Worm (Caenorhabditis elegans): ENCODE measurements around the gene msp-49.

msp-49 gene

DNA sequence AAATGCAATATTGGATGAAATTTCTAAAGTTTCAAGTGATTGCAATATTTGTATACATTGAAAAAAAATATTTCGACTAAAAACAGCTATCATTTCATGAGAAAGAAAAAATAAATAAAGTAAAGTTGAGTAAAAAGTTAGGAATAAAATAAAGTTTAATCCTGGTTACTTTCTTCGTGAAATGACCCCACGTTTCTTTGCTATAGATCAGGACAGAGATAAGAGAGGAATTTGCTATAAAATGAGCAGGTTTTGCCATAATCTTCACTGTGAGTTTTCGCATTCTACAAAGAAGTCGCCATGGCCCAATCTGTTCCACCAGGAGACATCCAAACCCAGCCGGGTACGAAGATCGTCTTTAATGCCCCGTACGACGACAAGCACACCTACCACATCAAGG is at the start of gene msp-49:
TSS of gene msp-49 (plus strand) at position 301 of the 400 bp plus-strand sequence.
- no peak for TF ChIP-seq hlh-8 (tag; optimal IDR thresholded peaks at IDR 0.05)
- no peak for TF ChIP-seq lin-11 (tag; optimal IDR thresholded peaks at IDR 0.05)
- no peak for TF ChIP-seq zip-5 (tag; optimal IDR thresholded peaks at IDR 0.05)

DNA sequence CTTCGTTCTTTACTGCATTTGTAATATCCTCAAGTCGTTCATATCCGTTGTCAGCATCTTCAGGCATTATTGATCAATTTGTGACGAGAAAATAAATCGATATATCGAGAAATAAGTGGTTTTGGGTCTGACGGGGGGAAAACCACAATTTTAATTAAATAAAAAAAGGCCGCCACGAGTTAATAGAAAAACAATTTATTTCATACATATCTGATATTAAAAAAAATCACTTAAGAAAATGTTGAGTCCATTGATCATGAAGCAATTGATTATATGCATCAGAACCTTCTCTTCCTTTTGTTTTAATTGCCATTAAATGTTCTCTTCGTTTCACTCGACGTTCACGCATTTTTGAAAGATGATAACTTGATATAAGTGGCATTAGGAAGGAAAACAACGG is 45.8 kb upstream of the msp-49 start, which contains the start of gene F58A6.5:
TSS of gene F58A6.5 (minus strand) at position 101 of the 400 bp plus-strand sequence.
- no peak for TF ChIP-seq K02D7.2 (tag; optimal IDR thresholded peaks at IDR 0.05)
- TF ChIP-seq zip-5 (tag; optimal IDR thresholded peaks at IDR 0.05), result no peak
- TF ChIP-seq T23F11.4 (GFP tag; optimal IDR thresholded peaks at IDR 0.05), result no peak
- TF ChIP-seq nhr-232 (tag; optimal IDR thresholded peaks at IDR 0.05), result no peak
- TF ChIP-seq ceh-14 (tag; optimal IDR thresholded peaks at IDR 0.05), result no peak
- no peak for TF ChIP-seq syd-9 (tag; optimal IDR thresholded peaks at IDR 0.05)
- no peak for TF ChIP-seq ceh-24 (tag; optimal IDR thresholded peaks at IDR 0.05)
- TF ChIP-seq hlh-6 (tag; optimal IDR thresholded peaks at IDR 0.05), result no peak

DNA sequence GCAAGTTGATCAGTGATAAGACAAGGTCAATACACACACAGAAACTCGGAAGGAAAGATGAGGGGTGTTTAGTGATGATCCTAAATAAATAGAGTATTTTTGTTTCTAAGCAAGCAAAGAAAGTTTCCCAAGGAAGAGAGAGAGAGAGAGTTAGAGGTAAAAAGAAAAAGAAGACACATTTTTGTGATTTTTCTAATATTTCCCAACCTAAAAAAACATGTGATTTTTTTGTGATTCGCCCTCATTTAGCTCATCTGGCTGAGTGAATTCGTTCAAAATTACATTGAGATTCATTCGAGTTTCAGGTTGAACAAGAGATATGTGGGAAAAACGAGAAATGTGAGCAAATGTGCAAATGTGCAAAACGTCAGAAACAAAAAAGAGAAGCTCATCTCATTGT is 43.3 kb upstream of the msp-49 start, which contains the start of gene srb-16:
TSS of gene srb-16 (minus strand) at position 101 of the 400 bp plus-strand sequence.
- no peak for TF ChIP-seq ceh-6 (GFP tag; optimal IDR thresholded peaks at IDR 0.05)
- no peak for TF ChIP-seq unc-3 (GFP tag; conservative IDR thresholded peaks at IDR 0.05)
- TF ChIP-seq unc-3 (tag; optimal IDR thresholded peaks at IDR 0.05), result no peak
- no peak for TF ChIP-seq fkh-6 (tag; optimal IDR thresholded peaks at IDR 0.05)

DNA sequence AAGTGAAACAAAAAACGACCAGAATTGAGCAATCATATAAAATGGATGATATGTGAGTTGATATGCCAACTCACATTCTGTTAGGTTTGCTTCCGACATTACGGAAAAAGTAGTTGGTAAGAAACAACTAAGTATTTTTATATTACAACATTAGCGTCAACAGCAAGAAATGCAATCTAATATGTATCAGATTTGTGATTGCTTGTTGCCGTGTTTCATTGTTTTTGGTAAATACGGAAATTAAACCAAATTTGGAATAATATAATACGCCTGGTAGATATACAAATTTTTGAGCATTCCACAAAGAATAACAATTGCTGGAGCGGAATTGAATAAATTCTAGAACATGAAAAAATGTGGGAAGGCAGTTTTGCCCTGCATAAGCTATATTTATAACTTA is 39.6 kb upstream of the msp-49 start, which contains the start of gene srb-12:
TSS of gene srb-12 (minus strand) at position 101 of the 400 bp plus-strand sequence.
- no peak for TF ChIP-seq hlh-15 (tag; optimal IDR thresholded peaks at IDR 0.05)
- TF ChIP-seq unc-86 (tag; optimal IDR thresholded peaks at IDR 0.05), result no peak
- no peak for TF ChIP-seq ceh-45 (GFP tag; IDR thresholded peaks at IDR 0.05)

DNA sequence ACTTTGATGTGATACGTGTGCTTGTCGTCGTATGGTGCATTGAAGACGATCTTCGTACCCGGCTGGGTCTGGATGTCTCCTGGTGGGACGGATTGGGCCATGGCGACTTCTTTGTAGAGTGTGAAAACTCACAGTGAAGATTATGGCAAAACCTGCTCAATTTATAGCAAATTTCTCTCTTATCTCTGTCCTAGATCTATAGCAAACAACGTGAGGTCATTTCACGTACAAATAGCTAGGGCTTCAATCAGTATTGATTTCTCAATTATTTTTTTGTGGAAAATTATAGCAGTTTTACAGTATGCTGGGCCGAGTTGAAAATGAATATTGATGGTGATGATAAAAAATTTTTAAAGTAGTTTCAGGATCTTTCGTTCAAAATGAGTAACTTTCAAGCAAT is 37.2 kb upstream of the msp-49 start, which contains the start of gene msp-45:
TSS of gene msp-45 (minus strand) at position 101 of the 400 bp plus-strand sequence.
- no peak for TF ChIP-seq ceh-9 (tag; optimal IDR thresholded peaks at IDR 0.05)
- no peak for TF ChIP-seq sox-4 (tag; optimal IDR thresholded peaks at IDR 0.05)
- TF ChIP-seq ceh-19 (GFP tag; optimal IDR thresholded peaks at IDR 0.05), result no peak
- TF ChIP-seq K02D7.2 (tag; optimal IDR thresholded peaks at IDR 0.05), result no peak
- no peak for TF ChIP-seq sox-2 (GFP tag; IDR thresholded peaks at IDR 0.05)
- TF ChIP-seq npax-4 (tag; optimal IDR thresholded peaks at IDR 0.05), result no peak
- TF ChIP-seq hlh-15 (tag; optimal IDR thresholded peaks at IDR 0.05), result no peak
- no peak for TF ChIP-seq fkh-10 (GFP tag; optimal IDR thresholded peaks at IDR 0.05)
- TF ChIP-seq ceh-31 (tag; optimal IDR thresholded peaks at IDR 0.05), result no peak
- no peak for TF ChIP-seq fkh-6 (tag; optimal IDR thresholded peaks at IDR 0.05)
- TF ChIP-seq hlh-30 (tag; optimal IDR thresholded peaks at IDR 0.05; ENCODE audit: insufficient read depth), result no peak
- TF ChIP-seq ceh-22 (tag; optimal IDR thresholded peaks at IDR 0.05), result no peak
- TF ChIP-seq madf-2 (tag; optimal IDR thresholded peaks at IDR 0.05), result no peak
- no peak for TF ChIP-seq ceh-30 (tag; optimal IDR thresholded peaks at IDR 0.05)
- no peak for TF ChIP-seq ref-2 (tag; optimal IDR thresholded peaks at IDR 0.05)
- TF ChIP-seq sdc-2 (tag; optimal IDR thresholded peaks at IDR 0.05), result no peak
- no peak for TF ChIP-seq nfya-1 (tag; optimal IDR thresholded peaks at IDR 0.05)
- TF ChIP-seq ttx-3 (tag; optimal IDR thresholded peaks at IDR 0.05), result no peak

DNA sequence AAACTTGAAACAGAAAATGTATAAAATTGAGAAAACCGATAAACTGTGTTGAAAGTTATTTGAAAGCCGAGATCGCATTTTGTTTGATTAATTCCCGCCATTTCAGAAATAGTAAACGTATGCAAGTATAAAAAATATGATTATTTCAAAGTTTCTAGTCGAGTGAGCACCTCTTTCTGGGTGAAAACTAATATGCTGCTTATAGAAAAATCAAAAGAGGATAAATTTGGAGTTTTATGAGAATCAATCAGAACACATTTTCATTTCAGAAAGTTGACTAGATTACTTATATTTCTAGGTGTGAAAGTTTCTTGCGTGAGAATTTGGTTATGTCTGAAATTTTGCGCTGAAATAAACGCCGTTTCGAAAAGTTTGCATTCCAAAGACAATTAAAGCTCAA is 36.6 kb upstream of the msp-49 start, which contains the start of gene srb-13:
TSS of gene srb-13 (minus strand) at position 101 of the 400 bp plus-strand sequence.
- TF ChIP-seq elt-4 (tag; optimal IDR thresholded peaks at IDR 0.05) (no peak), npax-4 (tag; optimal IDR thresholded peaks at IDR 0.05) (no peak), lin-11 (tag; optimal IDR thresholded peaks at IDR 0.05) (no peak), K09A11.1 (tag; optimal IDR thresholded peaks at IDR 0.05; ENCODE audit: insufficient read depth) (no peak)

Data from whole organism, late embryonic.